Fruit fly (Drosophila melanogaster): ENCODE measurements around the gene Spn28Da.
A peak's percentile ranks its signal among the peaks of the same experiment; 100 is the strongest.

Gene Spn28Da

DNA sequence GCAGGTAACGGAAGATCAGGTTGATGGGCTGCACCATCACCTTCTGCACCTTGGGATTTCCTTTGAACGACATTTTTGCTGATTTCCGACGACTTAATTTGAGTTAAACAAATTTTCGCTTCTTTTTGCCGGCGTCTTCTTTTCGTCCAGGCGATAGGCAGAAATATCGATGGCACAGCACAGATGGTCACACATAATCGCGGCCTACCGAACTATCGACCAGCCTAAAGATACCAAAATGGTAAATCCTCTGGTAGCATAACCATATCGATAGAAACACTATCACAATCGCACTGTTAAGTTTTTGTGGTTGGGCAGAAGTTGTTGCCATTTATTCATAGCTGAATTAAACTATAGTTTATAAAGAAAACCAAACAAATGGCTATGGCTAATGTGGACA is 3.7 kb downstream of the Spn28Da start, which contains the start of the genes SmE and CG34132 (continued):
- TF ChIP-seq hbn (GFP tag; IDR thresholded peaks at IDR 0.05; ENCODE audit: partially characterized antibody): peak; percentile 94
- TF ChIP-seq Xrp1 (GFP tag; IDR thresholded peaks at IDR 0.05): no peak
- no peak for TF ChIP-seq CG13296 (GFP tag; optimal IDR thresholded peaks at IDR 0.05)
- no peak for TF ChIP-seq HLH3B (GFP tag; IDR thresholded peaks at IDR 0.05)
- TF ChIP-seq dan (GFP tag; IDR thresholded peaks at IDR 0.05): no peak
- TF ChIP-seq CG7372 (GFP tag; IDR thresholded peaks at IDR 0.05): no peak
- TF ChIP-seq CG12071 (GFP tag; optimal IDR thresholded peaks at IDR 0.05): no peak
- no peak for TF ChIP-seq chn (GFP tag; optimal IDR thresholded peaks at IDR 0.05)
- no peak for TF ChIP-seq nom (GFP tag; optimal IDR thresholded peaks at IDR 0.05)
- peak; percentile 84 for TF ChIP-seq MBD-R2 (GFP tag; IDR thresholded peaks at IDR 0.05)
- no peak for TF ChIP-seq CG7745 (tag; optimal IDR thresholded peaks at IDR 0.05)
- TF ChIP-seq aop (GFP tag; IDR thresholded peaks at IDR 0.05): no peak
- TF ChIP-seq CG3163 (GFP tag; optimal IDR thresholded peaks at IDR 0.05): no peak
- TF ChIP-seq ato (GFP tag; IDR thresholded peaks at IDR 0.05; ENCODE audit: partially characterized antibody): peak; percentile 98
- no peak for TF ChIP-seq sr (GFP tag; IDR thresholded peaks at IDR 0.05)
- no peak for TF ChIP-seq CG14667 (GFP tag; IDR thresholded peaks at IDR 0.05)
- TF ChIP-seq Ets97D (GFP tag; optimal IDR thresholded peaks at IDR 0.05): peak; percentile 26
- no peak for TF ChIP-seq mam (GFP tag; optimal IDR thresholded peaks at IDR 0.05)
- no peak for TF ChIP-seq onecut (GFP tag; IDR thresholded peaks at IDR 0.05)
- peak; percentile 97 for TF ChIP-seq inv (GFP tag; IDR thresholded peaks at IDR 0.05; ENCODE audit: partially characterized antibody)
- TF ChIP-seq CG1832 (GFP tag; optimal IDR thresholded peaks at IDR 0.05): no peak
- TF ChIP-seq jigr1 (GFP tag; IDR thresholded peaks at IDR 0.05): no peak
- no peak for TF ChIP-seq CG7839 (tag; optimal IDR thresholded peaks at IDR 0.05)
- no peak for TF ChIP-seq Dad (GFP tag; optimal IDR thresholded peaks at IDR 0.05)
- no peak for TF ChIP-seq CG13123 (GFP tag; optimal IDR thresholded peaks at IDR 0.05)
- no peak for TF ChIP-seq ci (GFP tag; IDR thresholded peaks at IDR 0.05)
- no peak for TF ChIP-seq Lhr (GFP tag; optimal IDR thresholded peaks at IDR 0.05)
- TF ChIP-seq CG8359 (GFP tag; optimal IDR thresholded peaks at IDR 0.05; ENCODE audit: borderline replicate concordance): no peak
- no peak for TF ChIP-seq CG1233 (GFP tag; optimal IDR thresholded peaks at IDR 0.05)
- TF ChIP-seq CG3847 (GFP tag; IDR thresholded peaks at IDR 0.05): no peak; the same call in 1 of the 2 replicates
- TF ChIP-seq CG12744 (GFP tag; optimal IDR thresholded peaks at IDR 0.05): no peak
- TF ChIP-seq HmgZ (tag; optimal IDR thresholded peaks at IDR 0.05): peak; percentile 53
- TF ChIP-seq CG6854 (GFP tag; optimal IDR thresholded peaks at IDR 0.05): no peak
- TF ChIP-seq Nf-YC (tag; optimal IDR thresholded peaks at IDR 0.05): no peak
- TF ChIP-seq B-H1 (GFP tag; IDR thresholded peaks at IDR 0.05): no peak
- no peak for TF ChIP-seq gcm (GFP tag; optimal IDR thresholded peaks at IDR 0.05)
- TF ChIP-seq CG10462 (GFP tag; optimal IDR thresholded peaks at IDR 0.05): no peak
- TF ChIP-seq da (GFP tag; optimal IDR thresholded peaks at IDR 0.05): no peak
- TF ChIP-seq HHEX (GFP tag; optimal IDR thresholded peaks at IDR 0.05): no peak
- TF ChIP-seq CG1603 (tag; optimal IDR thresholded peaks at IDR 0.05): peak; percentile 47
- TF ChIP-seq CG14860 (GFP tag; IDR thresholded peaks at IDR 0.05; ENCODE audit: partially characterized antibody): peak; percentile 91
- no peak for TF ChIP-seq Nf-YA (GFP tag; IDR thresholded peaks at IDR 0.05)
- peak; percentile 73 for TF ChIP-seq CG9797 (GFP tag; optimal IDR thresholded peaks at IDR 0.05)
- TF ChIP-seq Hr51 (GFP tag; optimal IDR thresholded peaks at IDR 0.05): no peak
- no peak for TF ChIP-seq twi (tag; optimal IDR thresholded peaks at IDR 0.05)
- no peak for TF ChIP-seq gce (GFP tag; IDR thresholded peaks at IDR 0.05)
- TF ChIP-seq NC2α (GFP tag; optimal IDR thresholded peaks at IDR 0.05): no peak
- TF ChIP-seq GATAe (GFP tag; conservative IDR thresholded peaks at IDR 0.05): no peak
- no peak for TF ChIP-seq org-1 (GFP tag; optimal IDR thresholded peaks at IDR 0.05)
- TF ChIP-seq dpn (GFP tag; optimal IDR thresholded peaks at IDR 0.05): peak in 1 of 2 experiments; percentile 3
- TF ChIP-seq CG3281 (GFP tag; optimal IDR thresholded peaks at IDR 0.05): no peak
- no peak for TF ChIP-seq CG12219 (GFP tag; optimal IDR thresholded peaks at IDR 0.05)

All from whole organism, embryonic.